Fruit fly (Drosophila melanogaster) whole organism, embryonic: ENCODE data around the gene Kaz1-ORFB.

Experiments
- CG12219 ChIP-seq: fragments of 200-800 bp; sonication (Bioruptor generic); optimal IDR thresholded peaks from 3 replicates; lab custom pipeline; 2018; ENCODE audit warnings: missing biosample characterization, mild to moderate bottlenecking, missing genetic modification characterization
- CG12391 ChIP-seq: fragments of 200-800 bp; sonication (Bioruptor generic); optimal IDR thresholded peaks from 3 replicates; lab custom pipeline; 2018; ENCODE audit warnings: missing biosample characterization, mild to moderate bottlenecking, missing genetic modification characterization, moderate library complexity
- CG12659 ChIP-seq: fragments of 200-800 bp; sonication (Bioruptor generic); optimal IDR thresholded peaks from 3 replicates; lab custom pipeline; 2017; ENCODE audit warnings: mild to moderate bottlenecking, missing biosample characterization, missing genetic modification reagents, missing genetic modification characterization
- CG12744 ChIP-seq: fragments of 200-800 bp; sonication (Bioruptor generic); optimal IDR thresholded peaks from 2 replicates; lab custom pipeline; 2016; ENCODE audit warnings: missing biosample characterization, missing genetic modification characterization
- CG12769 ChIP-seq: fragments of 200-800 bp; sonication (Bioruptor generic); optimal IDR thresholded peaks from 2 replicates; lab custom pipeline; 2019; ENCODE audit warnings: missing biosample characterization, mild to moderate bottlenecking, missing genetic modification characterization, moderate library complexity
- CG13894 ChIP-seq: fragments of 200-800 bp; sonication (Bioruptor generic); optimal IDR thresholded peaks from 3 replicates; lab custom pipeline; 2018; ENCODE audit warnings: missing biosample characterization, mild to moderate bottlenecking, missing genetic modification characterization, moderate library complexity
- CG14014 ChIP-seq: fragments of 200-800 bp; sonication (Bioruptor generic); IDR thresholded peaks from 2 replicates; pipeline ENCODE4 v1.3.6; 2022; ENCODE audit warnings: missing biosample characterization, missing genetic modification characterization
- CG14710 ChIP-seq: fragments of 200-800 bp; sonication (Bioruptor generic); optimal IDR thresholded peaks from 3 replicates; lab custom pipeline; 2019; ENCODE audit warnings: missing biosample characterization, mild to moderate bottlenecking, missing genetic modification characterization, moderate library complexity
- CG16863 ChIP-seq: fragments of 200-800 bp; sonication (Bioruptor generic); optimal IDR thresholded peaks from 3 replicates; lab custom pipeline; 2016; ENCODE audit warnings: missing biosample characterization, missing genetic modification characterization
- CG17385 ChIP-seq: fragments of 200-800 bp; sonication (Bioruptor generic); optimal IDR thresholded peaks from 3 replicates; lab custom pipeline; 2018; ENCODE audit warnings: missing biosample characterization, mild to moderate bottlenecking, missing genetic modification characterization
- CG18011 ChIP-seq: fragments of 200-800 bp; sonication (Bioruptor generic); optimal IDR thresholded peaks from 2 replicates; lab custom pipeline; 2017; ENCODE audit warnings: missing biosample characterization, missing genetic modification characterization, mild to moderate bottlenecking, moderate library complexity, missing genotype
- CG42726 ChIP-seq: fragments of 200-800 bp; sonication (Bioruptor generic); IDR thresholded peaks from 2 replicates; pipeline ENCODE4 v1.3.6; 2022; ENCODE audit warnings: missing biosample characterization, missing genetic modification characterization; ENCODE audit not compliant: partially characterized antibody
- CG4707 ChIP-seq: fragments of 200-800 bp; sonication (Bioruptor generic); optimal IDR thresholded peaks from 2 replicates; lab custom pipeline; 2018; ENCODE audit warnings: missing biosample characterization, mild to moderate bottlenecking, missing genetic modification characterization, moderate library complexity
- CG6654 ChIP-seq: fragments of 200-800 bp; sonication (Bioruptor generic); optimal IDR thresholded peaks from 2 replicates; lab custom pipeline; 2017; ENCODE audit warnings: missing biosample characterization, mild to moderate bottlenecking, missing genetic modification characterization
- CG8478 ChIP-seq: fragments of >200 bp; optimal IDR thresholded peaks from 2 replicates; lab custom pipeline; 2018
- CG8924 ChIP-seq: fragments of 200-800 bp; optimal IDR thresholded peaks from 3 replicates; lab custom pipeline; 2019; ENCODE audit warnings: missing biosample characterization, mild to moderate bottlenecking, missing genetic modification characterization, moderate library complexity
- Deaf1 ChIP-seq: fragments of 200-800 bp; optimal IDR thresholded peaks from 3 replicates; lab custom pipeline; 2019; ENCODE audit warnings: missing biosample characterization, mild to moderate bottlenecking, missing genetic modification characterization, moderate library complexity
- Doc2 ChIP-seq: fragments of 200-800 bp; sonication (Bioruptor generic); IDR thresholded peaks from 2 replicates; pipeline ENCODE4 v1.3.6; 2022; ENCODE audit warnings: missing biosample characterization, missing genetic modification characterization
- E2f1 ChIP-seq: fragments of 200-800 bp; sonication (Bioruptor generic); IDR thresholded peaks from 2 replicates; pipeline ENCODE4 v1.3.6; 2022; ENCODE audit warnings: missing biosample characterization, missing genetic modification characterization
- Ets65A ChIP-seq: fragments of 200-800 bp; sonication (Bioruptor generic); peaks from one replicate; lab custom pipeline; 2016; ENCODE audit warnings: missing biosample characterization, missing genetic modification characterization
- HmgZ ChIP-seq: fragments of 200-800 bp; sonication (Bioruptor generic); optimal IDR thresholded peaks from 2 replicates; lab custom pipeline; 2018; ENCODE audit warnings: missing biosample characterization, mild to moderate bottlenecking, missing genetic modification characterization
- Hmx ChIP-seq: fragments of 200-800 bp; sonication (Bioruptor generic); optimal IDR thresholded peaks from 2 replicates; lab custom pipeline; 2016; ENCODE audit warnings: missing biosample characterization, missing genetic modification characterization
- Hr78 ChIP-seq, 2 experiments: fragments of 200-800 bp in 1 of 2; fragments of >200 bp in 1 of 2; sonication (Bioruptor generic) in 1 of 2; optimal IDR thresholded peaks; 2 replicates each; lab custom pipeline; 2017 to 2019; ENCODE audit warnings: missing biosample characterization in 2 of 2, missing genetic modification characterization in 2 of 2, mild to moderate bottlenecking in 1 of 2, moderate library complexity in 1 of 2
- Jarid2 ChIP-seq: fragments of 200-800 bp; sonication (Bioruptor generic); optimal IDR thresholded peaks from 3 replicates; lab custom pipeline; 2017; ENCODE audit warnings: mild to moderate bottlenecking, missing biosample characterization, missing genetic modification reagents, missing genetic modification characterization
- Kr ChIP-seq: fragments of 200-800 bp; sonication (Bioruptor generic); optimal IDR thresholded peaks from 2 replicates; lab custom pipeline; 2017; ENCODE audit warnings: missing biosample characterization, mild to moderate bottlenecking, missing genetic modification characterization
- Lim3 ChIP-seq: fragments of 200-800 bp; sonication (Bioruptor generic); IDR thresholded peaks from 2 replicates; pipeline ENCODE4 v1.3.6; 2022; ENCODE audit warnings: missing biosample characterization, missing genetic modification characterization
- Med ChIP-seq: fragments of 200-800 bp; sonication (Bioruptor generic); peaks from one replicate; lab custom pipeline; 2016; ENCODE audit warnings: missing biosample characterization, missing genetic modification characterization, mild to moderate bottlenecking, inconsistent platforms, moderate library complexity
- Nf-YC ChIP-seq: fragments of 200-800 bp; optimal IDR thresholded peaks from 3 replicates; lab custom pipeline; 2019; ENCODE audit warnings: missing biosample characterization, mild to moderate bottlenecking, missing genetic modification characterization, moderate library complexity
- Oli ChIP-seq: fragments of 200-800 bp; sonication (Bioruptor generic); optimal IDR thresholded peaks from 2 replicates; lab custom pipeline; 2018; ENCODE audit warnings: missing biosample characterization, mild to moderate bottlenecking, missing genetic modification characterization, moderate library complexity
- Pdp1 ChIP-seq, 2 experiments: fragments of 200-800 bp; sonication (Bioruptor generic); optimal IDR thresholded peaks; 3 replicates each; lab custom pipeline; 2016; ENCODE audit warnings: missing biosample characterization in 2 of 2, missing genetic modification characterization in 2 of 2, mild to moderate bottlenecking in 1 of 2, moderate library complexity in 1 of 2
- Side ChIP-seq: fragments of 200-800 bp; sonication (Bioruptor generic); optimal IDR thresholded peaks from 2 replicates; lab custom pipeline; 2016; ENCODE audit warnings: missing biosample characterization, missing genetic modification characterization
- Sox100B ChIP-seq: fragments of 200-800 bp; sonication (Bioruptor generic); optimal IDR thresholded peaks from 3 replicates; lab custom pipeline; 2018; ENCODE audit warnings: missing biosample characterization, mild to moderate bottlenecking, missing genetic modification characterization
- Trl ChIP-seq, 3 experiments: fragments of >200 bp in 2 of 3; fragments of 200-800 bp in 1 of 3; sonication (Bioruptor generic) in 1 of 3; optimal IDR thresholded peaks; 2 replicates in 1 of 3; 3 replicates in 2 of 3; lab custom pipeline; 2016 to 2017; ENCODE audit warnings: missing biosample characterization in 1 of 3, missing genetic modification characterization in 1 of 3
- btn ChIP-seq: fragments of 200-800 bp; sonication (Bioruptor generic); optimal IDR thresholded peaks from 2 replicates; lab custom pipeline; 2016; ENCODE audit warnings: missing biosample characterization, missing genetic modification characterization
- chinmo ChIP-seq: fragments of 200-800 bp; sonication (Bioruptor generic); IDR thresholded peaks from 4 replicates; pipeline ENCODE4 v1.3.6; 2022; ENCODE audit warnings: missing biosample characterization, missing genetic modification characterization; ENCODE audit not compliant: partially characterized antibody
- emc ChIP-seq: fragments of 200-800 bp; sonication (Bioruptor generic); optimal IDR thresholded peaks from 2 replicates; lab custom pipeline; 2016; ENCODE audit warnings: missing biosample characterization, missing genetic modification characterization
- fd102C ChIP-seq: fragments of 200-800 bp; sonication (Bioruptor generic); optimal IDR thresholded peaks from 2 replicates; lab custom pipeline; 2018; ENCODE audit warnings: missing biosample characterization, mild to moderate bottlenecking, missing genetic modification characterization, moderate library complexity
- fd3F ChIP-seq: fragments of 200-800 bp; sonication (Bioruptor generic); optimal IDR thresholded peaks from 2 replicates; lab custom pipeline; 2018; ENCODE audit warnings: missing biosample characterization, mild to moderate bottlenecking, missing genetic modification characterization, moderate library complexity
- gcm ChIP-seq: fragments of 200-800 bp; sonication (Bioruptor generic); optimal IDR thresholded peaks from 2 replicates; lab custom pipeline; 2019; ENCODE audit warnings: missing biosample characterization, mild to moderate bottlenecking, missing genetic modification characterization, moderate library complexity
- h ChIP-seq: fragments of >200 bp; optimal IDR thresholded peaks from 2 replicates; lab custom pipeline; 2017
- kni ChIP-seq: fragments of 200-800 bp; sonication (Bioruptor generic); optimal IDR thresholded peaks from 3 replicates; lab custom pipeline; 2017; ENCODE audit warnings: mild to moderate bottlenecking, missing biosample characterization, missing genetic modification reagents, missing genetic modification characterization
- lbe ChIP-seq: fragments of 200-800 bp; sonication (Bioruptor generic); optimal IDR thresholded peaks from 2 replicates; lab custom pipeline; 2016; ENCODE audit warnings: missing biosample characterization, mild to moderate bottlenecking, missing genetic modification characterization
- lov ChIP-seq, 2 experiments: fragments of 200-800 bp in 1 of 2; fragments of >200 bp in 1 of 2; sonication (Bioruptor generic) in 1 of 2; IDR thresholded peaks in 1 of 2; optimal IDR thresholded peaks in 1 of 2; 2 replicates in 1 of 2; 3 replicates in 1 of 2; pipeline versions ENCODE4 v1.3.6 to Lab custom; 2017 to 2022; ENCODE audit warnings: missing biosample characterization in 1 of 2, missing genetic modification characterization in 1 of 2
- phol ChIP-seq: fragments of 200-800 bp; sonication (Bioruptor generic); optimal IDR thresholded peaks from 3 replicates; lab custom pipeline; 2018; ENCODE audit warnings: missing biosample characterization, mild to moderate bottlenecking, missing genetic modification characterization, moderate library complexity
- sens ChIP-seq: fragments of 200-800 bp; sonication (Bioruptor generic); peaks from one replicate; lab custom pipeline; 2016; ENCODE audit warnings: missing biosample characterization, missing genetic modification characterization
- ttk ChIP-seq: fragments of 200-800 bp; sonication (Bioruptor generic); IDR thresholded peaks from 2 replicates; pipeline ENCODE4 v2.1.2; 2022; ENCODE audit warnings: missing biosample characterization, missing genetic modification characterization
- vfl ChIP-seq: fragments of 200-800 bp; sonication (Bioruptor generic); optimal IDR thresholded peaks from 2 replicates; lab custom pipeline; 2016; ENCODE audit warnings: missing biosample characterization, missing genetic modification characterization
- vvl ChIP-seq: fragments of 200-800 bp; sonication (Bioruptor generic); IDR thresholded peaks from 2 replicates; pipeline ENCODE4 v1.3.6; 2022; ENCODE audit warnings: missing biosample characterization, missing genetic modification characterization
- z ChIP-seq: fragments of 200-800 bp; sonication (Bioruptor generic); IDR thresholded peaks from 3 replicates; pipeline ENCODE4 v1.3.6; 2022; ENCODE audit warnings: missing biosample characterization, missing genetic modification characterization

Gene Kaz1-ORFB

dm6 chr3L:178445-178844 is 38.0 kb upstream of the Kaz1-ORFB start:
- TF ChIP-seq lov (optimal IDR thresholded peaks at IDR 0.05; lab: Kevin White, UChicago) = no peak
- TF ChIP-seq lov (GFP tag; IDR thresholded peaks at IDR 0.05; lab: Robert Waterston, UW) = no peak
- peak; percentile 62 for TF ChIP-seq Jarid2 (GFP tag; lab: Kevin White, UChicago)
- peak; percentile 70 for TF ChIP-seq z (GFP tag; lab: Robert Waterston, UW)
- peak; percentile 16 for TF ChIP-seq CG12659 (GFP tag; lab: Kevin White, UChicago)
- peak; percentile 46 for TF ChIP-seq lbe (GFP tag; lab: Kevin White, UChicago)
- no peak for TF ChIP-seq CG8478
- TF ChIP-seq CG12769 (tag; lab: Kevin White, UChicago) = peak; percentile 14
- TF ChIP-seq chinmo (GFP tag; lab: Robert Waterston, UW) = peak; percentile 84; the same call in 3 of the 4 replicates
- peak; percentile 57 for TF ChIP-seq Med (GFP tag; lab: Kevin White, UChicago)
- no peak for TF ChIP-seq Hr78 (GFP tag; optimal IDR thresholded peaks at IDR 0.05; lab: Kevin White, UChicago)
- TF ChIP-seq CG14710 = no peak
- peak; percentile 56 for TF ChIP-seq CG13894
- no peak for TF ChIP-seq CG4707 (GFP tag; lab: Kevin White, UChicago)
- TF ChIP-seq kni (GFP tag; lab: Kevin White, UChicago) = peak; percentile 56
- peak in 1 of 2 experiments; percentile 39 for TF ChIP-seq Trl (optimal IDR thresholded peaks at IDR 0.05; lab: Kevin White, UChicago)
- no peak for TF ChIP-seq Trl (GFP tag; optimal IDR thresholded peaks at IDR 0.05; lab: Kevin White, UChicago)
- TF ChIP-seq sens = peak; percentile 47
- peak in 1 of 2 experiments; percentile 88 for TF ChIP-seq Pdp1 (GFP tag; optimal IDR thresholded peaks at IDR 0.05; lab: Kevin White, UChicago)
- peak; percentile 6 for TF ChIP-seq CG17385 (GFP tag; lab: Kevin White, UChicago)
- TF ChIP-seq Kr (GFP tag; lab: Kevin White, UChicago) = peak; percentile 4
- TF ChIP-seq Deaf1 = peak; percentile 80
- peak; percentile 23; the same call in 1 of the 2 replicates for TF ChIP-seq CG14014
- no peak for TF ChIP-seq CG8924 (tag; lab: Kevin White, UChicago)
- TF ChIP-seq ttk (GFP tag; lab: Robert Waterston, UW) = no peak
- no peak for TF ChIP-seq Lim3 (GFP tag; lab: Robert Waterston, UW)
- TF ChIP-seq CG18011 (GFP tag; lab: Kevin White, UChicago) = no peak
- no peak for TF ChIP-seq gcm (GFP tag; lab: Kevin White, UChicago)

dm6 chr3L:178913-179488 is 37.4 kb upstream of the Kaz1-ORFB start, which contains the start of gene Vdup1:
Gene Vdup1, minus strand, starts transcription at chr3L:178963.
- TF ChIP-seq Nf-YC (tag; lab: Kevin White, UChicago) (no peak), CG6654 (GFP tag; lab: Kevin White, UChicago) (no peak), CG42726 (GFP tag; lab: Robert Waterston, UW) (no peak), CG12391 (tag; lab: Kevin White, UChicago) (no peak), Sox100B (GFP tag; lab: Kevin White, UChicago) (no peak), vfl (GFP tag; lab: Kevin White, UChicago) (no peak), CG16863 (GFP tag; lab: Kevin White, UChicago) (no peak), Doc2 (no peak), h (lab: Kevin White, UChicago) (no peak), E2f1 (GFP tag; lab: Robert Waterston, UW) (no peak), phol (tag; lab: Kevin White, UChicago) (no peak), sens (peak; percentile 70), fd3F (GFP tag; lab: Kevin White, UChicago) (no peak), HmgZ (tag; lab: Kevin White, UChicago) (no peak), Side (GFP tag; lab: Kevin White, UChicago) (no peak), Hmx (GFP tag; lab: Kevin White, UChicago) (no peak), emc (GFP tag; lab: Kevin White, UChicago) (no peak), CG12744 (GFP tag; lab: Kevin White, UChicago) (no peak), CG12219 (GFP tag; lab: Kevin White, UChicago) (no peak), vvl (GFP tag; lab: Robert Waterston, UW) (peak; percentile 80), Ets65A (GFP tag; lab: Kevin White, UChicago) (peak; percentile 62), btn (GFP tag; lab: Kevin White, UChicago) (no peak), Oli (tag; lab: Kevin White, UChicago) (no peak), fd102C (GFP tag; lab: Kevin White, UChicago) (no peak)
- TF ChIP-seq, all 482 proteins: peak for 3
